Worm (Caenorhabditis elegans): ENCODE measurements around the gene H02F09.3.

The H02F09.3 gene

ce11 chrX:1604606-1605005 lies 36.1 kb downstream of the H02F09.3 start, which contains the start of gene H11E01.3:
Gene H11E01.3, plus strand, starts transcription at chrX:1604906.
- TF ChIP-seq klf-2 (GFP tag; conservative IDR thresholded peaks at IDR 0.05) (no peak), cog-1 (tag; optimal IDR thresholded peaks at IDR 0.05) (no peak), flt-1 (GFP tag; IDR thresholded peaks at IDR 0.05) (no peak), ztf-29 (GFP tag; IDR thresholded peaks at IDR 0.05) (no peak), ztf-23 (GFP tag; IDR thresholded peaks at IDR 0.05) (no peak), T22C8.4 (GFP tag; IDR thresholded peaks at IDR 0.05) (no peak), tab-1 (GFP tag; IDR thresholded peaks at IDR 0.05) (no peak), ref-1 (GFP tag; conservative IDR thresholded peaks at IDR 0.05) (no peak), med-1 (GFP tag; optimal IDR thresholded peaks at IDR 0.05; ENCODE audit: insufficient read depth) (no peak)

- TF ChIP-seq tab-1 (GFP tag; IDR thresholded peaks at IDR 0.05), result no peak
- TF ChIP-seq T22C8.4 (GFP tag; IDR thresholded peaks at IDR 0.05), result no peak
- TF ChIP-seq ref-1 (GFP tag; conservative IDR thresholded peaks at IDR 0.05), result no peak
- no peak for TF ChIP-seq ztf-29 (GFP tag; IDR thresholded peaks at IDR 0.05)
- no peak for TF ChIP-seq klf-2 (GFP tag; conservative IDR thresholded peaks at IDR 0.05)
- no peak for TF ChIP-seq ztf-23 (GFP tag; IDR thresholded peaks at IDR 0.05)
- no peak for TF ChIP-seq flt-1 (GFP tag; IDR thresholded peaks at IDR 0.05)
- no peak for TF ChIP-seq cog-1 (tag; optimal IDR thresholded peaks at IDR 0.05)
- no peak for TF ChIP-seq med-1 (GFP tag; optimal IDR thresholded peaks at IDR 0.05; ENCODE audit: insufficient read depth)
Observed at ce11 chrX:1612948-1613347, 44.5 kb downstream of the H02F09.3 start.

- TF ChIP-seq ref-1 (GFP tag; conservative IDR thresholded peaks at IDR 0.05), result no peak
- no peak for TF ChIP-seq med-1 (GFP tag; optimal IDR thresholded peaks at IDR 0.05; ENCODE audit: insufficient read depth)
- no peak for TF ChIP-seq cog-1 (tag; optimal IDR thresholded peaks at IDR 0.05)
- no peak for TF ChIP-seq ztf-29 (GFP tag; IDR thresholded peaks at IDR 0.05)
- no peak for TF ChIP-seq T22C8.4 (GFP tag; IDR thresholded peaks at IDR 0.05)
- no peak for TF ChIP-seq flt-1 (GFP tag; IDR thresholded peaks at IDR 0.05)
- TF ChIP-seq klf-2 (GFP tag; conservative IDR thresholded peaks at IDR 0.05), result no peak
- TF ChIP-seq tab-1 (GFP tag; IDR thresholded peaks at IDR 0.05), result no peak
- no peak for TF ChIP-seq ztf-23 (GFP tag; IDR thresholded peaks at IDR 0.05)
Observed at ce11 chrX:1613860-1614259, 45.4 kb downstream of the H02F09.3 start.

ce11 chrX:1620678-1621449 lies 52.4 kb downstream of the H02F09.3 start, which contains the start of gene H11E01.2:
Gene H11E01.2, plus strand, starts transcription at chrX:1621057.
- TF ChIP-seq T22C8.4 (GFP tag; IDR thresholded peaks at IDR 0.05), result no peak
- no peak for TF ChIP-seq med-1 (GFP tag; optimal IDR thresholded peaks at IDR 0.05; ENCODE audit: insufficient read depth)
- no peak for TF ChIP-seq ztf-23 (GFP tag; IDR thresholded peaks at IDR 0.05)
- TF ChIP-seq flt-1 (GFP tag; IDR thresholded peaks at IDR 0.05), result no peak
- TF ChIP-seq ref-1 (GFP tag; conservative IDR thresholded peaks at IDR 0.05), result no peak
- no peak for TF ChIP-seq ztf-29 (GFP tag; IDR thresholded peaks at IDR 0.05)
- no peak for TF ChIP-seq tab-1 (GFP tag; IDR thresholded peaks at IDR 0.05)
- TF ChIP-seq klf-2 (GFP tag; conservative IDR thresholded peaks at IDR 0.05), result no peak
- no peak for TF ChIP-seq cog-1 (tag; optimal IDR thresholded peaks at IDR 0.05)

Data from whole organism, midembryonic.